Fruit fly (Drosophila melanogaster) whole organism, pupa: Measurements from ENCODE around the gene CG3568.

Source experiments
- CG10348 ChIP-seq: fragments of 200-800 bp; sonication (Bioruptor generic); IDR thresholded peaks from 2 replicates; pipeline ENCODE4 v1.3.6; 2022; ENCODE audit warnings: missing biosample characterization, missing genetic modification characterization
- CG4496 ChIP-seq: fragments of 200-800 bp; sonication (Bioruptor generic); IDR thresholded peaks from 3 replicates; pipeline ENCODE4 v1.3.6; 2022; ENCODE audit warnings: missing biosample characterization, missing genetic modification characterization
- CG8159 ChIP-seq: fragments of 200-800 bp; sonication (Bioruptor generic); optimal IDR thresholded peaks from 3 replicates; lab custom pipeline; 2018; ENCODE audit warnings: missing biosample characterization, mild to moderate bottlenecking, missing genetic modification characterization, moderate library complexity
- CG9948 ChIP-seq: fragments of 200-800 bp; sonication (Bioruptor generic); optimal IDR thresholded peaks from 2 replicates; lab custom pipeline; 2018; ENCODE audit warnings: missing biosample characterization, mild to moderate bottlenecking, missing genetic modification characterization, moderate library complexity
- D1 ChIP-seq: fragments of 200-800 bp; sonication (Bioruptor generic); optimal IDR thresholded peaks from 2 replicates; lab custom pipeline; 2018; ENCODE audit warnings: missing biosample characterization, mild to moderate bottlenecking, missing genetic modification characterization, moderate library complexity
- EcR ChIP-seq: fragments of 200-800 bp; sonication (Bioruptor generic); optimal IDR thresholded peaks from 3 replicates; lab custom pipeline; 2019; ENCODE audit warnings: missing biosample characterization, missing genetic modification characterization, mild to moderate bottlenecking, moderate library complexity, missing genetic modification reagents
- fd96Ca ChIP-seq: fragments of 200-800 bp; sonication (Bioruptor generic); IDR thresholded peaks from 3 replicates; pipeline ENCODE4 v1.3.6; 2022; ENCODE audit warnings: missing biosample characterization, missing genetic modification characterization
- rn ChIP-seq: fragments of 200-800 bp; sonication (Bioruptor generic); IDR thresholded peaks from 2 replicates; pipeline ENCODE4 v1.3.6; 2022; ENCODE audit warnings: missing biosample characterization, missing genetic modification characterization

- TF ChIP-seq CG8159 (tag; lab: Kevin White, UChicago) = no peak
- TF ChIP-seq CG10348 (GFP tag; lab: Robert Waterston, UW) = no peak
- no peak for TF ChIP-seq fd96Ca (GFP tag; lab: Robert Waterston, UW)
- no peak for TF ChIP-seq CG9948 (tag; lab: Kevin White, UChicago)
- TF ChIP-seq D1 = no peak
- TF ChIP-seq EcR (GFP tag; lab: Kevin White, UChicago) = no peak
- TF ChIP-seq CG4496 (GFP tag; lab: Robert Waterston, UW) = no peak
- TF ChIP-seq rn (GFP tag; lab: Robert Waterston, UW) = no peak
Observed at dm6 chrX:4588981-4589380, 46.6 kb downstream of the CG3568 start.
